Fruit fly (Drosophila melanogaster): ENCODE measurements around the gene Ing3.

Ing3 gene

DNA sequence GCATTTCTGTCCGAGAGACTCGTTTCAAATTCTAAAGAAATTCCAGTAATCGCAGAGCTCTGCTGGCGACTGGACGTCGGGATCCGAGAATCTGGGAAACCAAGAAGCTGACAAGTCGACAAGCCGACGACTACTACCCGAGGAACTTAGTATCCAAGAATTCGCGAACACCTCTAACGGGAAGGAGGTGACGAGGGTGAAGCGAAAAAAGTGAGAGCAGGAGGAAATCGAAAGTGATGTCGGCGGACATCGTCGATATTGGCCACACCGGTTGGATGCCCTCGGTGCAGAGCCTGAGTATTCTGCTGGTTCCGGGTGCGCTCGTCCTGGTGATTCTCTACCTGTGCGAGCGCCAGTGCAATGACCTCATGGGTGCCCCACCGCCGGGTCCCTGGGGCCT, 32.8 kb upstream of the Ing3 start, which contains the start of gene phtm:
Gene phtm (plus strand): TSS at position 41 of the 400 bp plus-strand sequence.
- no peak for TF ChIP-seq CG1620 (GFP tag; optimal IDR thresholded peaks at IDR 0.05)
- no peak for TF ChIP-seq ovo (GFP tag; optimal IDR thresholded peaks at IDR 0.05)
- no peak for TF ChIP-seq CG5204 (GFP tag; optimal IDR thresholded peaks at IDR 0.05)
- TF ChIP-seq CG7045 (GFP tag; optimal IDR thresholded peaks at IDR 0.05) = no peak

DNA sequence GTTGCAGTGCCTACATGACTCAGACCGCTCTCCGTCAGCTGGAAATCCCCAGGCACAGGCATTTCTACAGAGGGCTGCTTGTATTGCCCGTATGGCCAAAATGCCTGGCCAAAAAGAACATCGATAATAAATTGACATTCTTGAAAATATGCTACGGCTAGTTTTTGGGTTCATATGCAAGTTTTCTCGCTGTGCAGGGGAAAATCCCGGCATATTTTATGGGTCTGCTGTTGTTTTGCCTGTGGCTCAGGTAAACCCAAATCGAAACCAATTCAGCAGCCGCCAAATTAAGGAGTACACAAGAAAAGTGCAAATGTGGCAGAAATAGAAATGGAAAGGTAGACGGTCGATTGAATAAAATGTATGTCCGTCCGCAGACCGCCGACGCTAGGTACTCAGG, 32.0 kb upstream of the Ing3 start:
- TF ChIP-seq toe (GFP tag; optimal IDR thresholded peaks at IDR 0.05) (no peak), CG33017 (tag; optimal IDR thresholded peaks at IDR 0.05) (no peak), CG12768 (GFP tag; optimal IDR thresholded peaks at IDR 0.05) (no peak), CG7101 (tag; optimal IDR thresholded peaks at IDR 0.05) (no peak), bab1 (GFP tag; optimal IDR thresholded peaks at IDR 0.05) (no peak), CG1620 (GFP tag; optimal IDR thresholded peaks at IDR 0.05) (no peak), CG11617 (GFP tag; optimal IDR thresholded peaks at IDR 0.05) (no peak), CG7045 (GFP tag; optimal IDR thresholded peaks at IDR 0.05) (no peak), cnc (optimal IDR thresholded peaks at IDR 0.05) (no peak), tj (GFP tag; optimal IDR thresholded peaks at IDR 0.05) (no peak), Mnt (GFP tag; optimal IDR thresholded peaks at IDR 0.05) (no peak)

DNA sequence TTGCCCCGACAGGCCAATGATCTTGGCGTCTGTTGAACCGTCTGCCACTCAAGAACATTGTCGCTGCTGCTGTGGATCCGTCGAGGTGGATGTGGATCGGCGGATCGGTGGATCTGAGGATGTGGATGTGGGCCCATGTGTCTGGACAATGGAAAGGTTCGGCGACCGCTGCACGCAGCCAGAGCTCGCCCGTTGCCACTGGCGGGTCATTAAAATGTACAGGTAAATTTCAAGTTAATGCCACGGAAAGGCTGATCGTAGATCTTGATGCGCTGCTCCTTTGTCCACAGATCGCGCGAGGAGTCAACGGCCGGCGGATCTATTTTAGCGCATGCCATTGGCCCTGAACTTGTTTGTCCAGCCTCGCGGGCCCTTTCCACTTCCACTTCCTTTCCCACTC, 31.6 kb upstream of the Ing3 start:
- TF ChIP-seq CG12768 (GFP tag; optimal IDR thresholded peaks at IDR 0.05) = no peak
- no peak for TF ChIP-seq CG11617 (GFP tag; optimal IDR thresholded peaks at IDR 0.05)
- TF ChIP-seq CG7045 (GFP tag; optimal IDR thresholded peaks at IDR 0.05) = no peak
- TF ChIP-seq bab1 (GFP tag; optimal IDR thresholded peaks at IDR 0.05) = no peak

DNA sequence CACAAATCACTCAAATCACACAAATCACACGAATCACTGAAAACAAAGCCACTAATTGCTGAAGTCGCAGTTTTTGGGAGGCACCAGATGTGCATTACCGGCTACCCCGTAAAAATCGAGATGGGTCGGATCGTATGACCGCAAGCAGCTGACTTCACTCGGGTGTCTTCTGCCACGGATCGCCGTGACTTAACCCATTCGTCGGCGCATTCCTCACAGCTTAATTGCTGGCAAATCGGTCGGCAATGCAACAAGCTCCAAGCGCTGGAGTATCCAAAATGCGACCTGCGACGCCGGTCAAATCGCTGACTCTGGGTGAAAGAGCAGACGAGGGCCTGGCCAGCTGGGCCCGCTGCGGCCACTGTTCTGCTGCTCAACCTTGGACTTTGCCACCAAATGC, 29.9 kb upstream of the Ing3 start:
- TF ChIP-seq CG1620 (GFP tag; optimal IDR thresholded peaks at IDR 0.05) = no peak
- peak; percentile 94 for TF ChIP-seq tj (GFP tag; optimal IDR thresholded peaks at IDR 0.05)
- TF ChIP-seq toe (GFP tag; optimal IDR thresholded peaks at IDR 0.05) = no peak
- no peak for TF ChIP-seq Crg-1 (GFP tag; optimal IDR thresholded peaks at IDR 0.05)

DNA sequence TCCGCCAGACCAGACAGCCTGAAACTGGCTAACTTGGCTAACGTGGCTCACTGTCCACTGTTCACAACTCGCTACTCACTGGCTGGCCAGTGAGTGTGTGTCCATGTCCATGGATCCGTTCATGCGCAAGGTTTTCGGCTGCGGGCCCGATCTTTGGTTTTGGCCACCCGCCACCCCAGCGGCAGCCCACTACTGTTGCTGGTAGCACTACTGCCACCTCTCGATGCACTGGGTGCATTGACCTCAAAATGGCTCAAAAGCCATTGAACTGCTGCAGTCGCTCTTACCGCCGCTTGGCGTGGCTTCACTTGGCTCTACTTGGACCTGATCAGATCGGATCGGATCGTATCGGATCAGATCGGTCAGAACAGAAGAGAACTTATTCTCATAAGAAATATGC, 28.5 kb upstream of the Ing3 start:
- TF ChIP-seq Clk (GFP tag; optimal IDR thresholded peaks at IDR 0.05) = no peak
- no peak for TF ChIP-seq cic (GFP tag; optimal IDR thresholded peaks at IDR 0.05)
- TF ChIP-seq Hr96 (GFP tag; optimal IDR thresholded peaks at IDR 0.05) = no peak
- TF ChIP-seq CG12768 (GFP tag; optimal IDR thresholded peaks at IDR 0.05) = no peak
- TF ChIP-seq kay (GFP tag; ENCODE audit: borderline replicate concordance) = no peak
- no peak for TF ChIP-seq tj (GFP tag; optimal IDR thresholded peaks at IDR 0.05)
- no peak for TF ChIP-seq toe (GFP tag; optimal IDR thresholded peaks at IDR 0.05)
- no peak for TF ChIP-seq CG1620 (GFP tag; optimal IDR thresholded peaks at IDR 0.05)
- no peak for TF ChIP-seq CG7045 (GFP tag; optimal IDR thresholded peaks at IDR 0.05)
- TF ChIP-seq CG33017 (tag; optimal IDR thresholded peaks at IDR 0.05) = no peak
- no peak for TF ChIP-seq ovo (GFP tag; optimal IDR thresholded peaks at IDR 0.05)
- no peak for TF ChIP-seq bab1 (GFP tag; optimal IDR thresholded peaks at IDR 0.05)
- no peak for TF ChIP-seq Crg-1 (GFP tag; optimal IDR thresholded peaks at IDR 0.05)
- TF ChIP-seq pad (GFP tag; optimal IDR thresholded peaks at IDR 0.05) = no peak
- no peak for TF ChIP-seq cnc (optimal IDR thresholded peaks at IDR 0.05)
- no peak for TF ChIP-seq CG5204 (GFP tag; optimal IDR thresholded peaks at IDR 0.05)
- no peak for TF ChIP-seq CG11617 (GFP tag; optimal IDR thresholded peaks at IDR 0.05)

DNA sequence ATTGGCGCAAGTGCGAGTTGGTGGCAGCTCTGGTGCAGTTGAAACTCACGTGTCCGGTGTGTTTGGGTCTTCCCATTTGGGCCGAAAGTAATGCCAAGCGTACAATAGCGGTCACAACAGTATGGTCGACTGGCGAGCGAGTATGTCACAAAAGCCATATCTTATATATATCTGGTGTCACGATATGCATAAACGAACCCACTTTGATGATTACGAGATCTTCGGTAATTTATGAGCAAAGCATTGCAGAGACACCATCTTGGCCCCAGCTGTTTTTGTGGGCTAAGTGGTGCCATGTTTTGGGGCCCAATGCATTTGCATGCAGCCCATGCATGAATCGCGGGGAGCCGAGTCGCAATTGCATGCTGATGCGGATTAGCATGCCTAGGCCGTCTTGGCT, 26.0 kb upstream of the Ing3 start:
- TF ChIP-seq CG12768 (GFP tag; optimal IDR thresholded peaks at IDR 0.05) = no peak
- TF ChIP-seq Hr96 (GFP tag; optimal IDR thresholded peaks at IDR 0.05) = no peak
- TF ChIP-seq cic (GFP tag; optimal IDR thresholded peaks at IDR 0.05) = no peak
- TF ChIP-seq kay (GFP tag; ENCODE audit: borderline replicate concordance) = no peak

DNA sequence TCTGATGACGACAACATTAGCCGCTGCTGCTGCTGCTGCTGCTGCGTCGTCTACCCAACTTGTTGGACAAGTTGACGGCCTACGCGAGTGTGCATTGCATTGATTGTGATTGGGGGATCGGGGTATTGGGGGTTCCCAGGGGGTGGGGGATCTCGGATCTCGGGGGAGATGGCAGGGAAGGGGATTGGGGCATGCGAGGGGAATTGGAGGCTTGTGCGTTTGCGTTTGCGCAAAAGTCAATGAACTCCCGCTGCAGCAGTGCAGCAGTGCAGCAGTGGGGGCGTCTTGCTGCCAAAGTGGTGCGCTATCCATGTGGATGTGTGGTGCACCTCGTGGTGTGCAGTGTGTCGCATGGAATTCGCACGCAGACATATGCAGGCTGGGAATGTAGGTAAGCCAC, 23.9 kb upstream of the Ing3 start:
- TF ChIP-seq bab1 (GFP tag; optimal IDR thresholded peaks at IDR 0.05) (no peak), CG11617 (GFP tag; optimal IDR thresholded peaks at IDR 0.05) (no peak), CG1620 (GFP tag; optimal IDR thresholded peaks at IDR 0.05) (no peak)

DNA sequence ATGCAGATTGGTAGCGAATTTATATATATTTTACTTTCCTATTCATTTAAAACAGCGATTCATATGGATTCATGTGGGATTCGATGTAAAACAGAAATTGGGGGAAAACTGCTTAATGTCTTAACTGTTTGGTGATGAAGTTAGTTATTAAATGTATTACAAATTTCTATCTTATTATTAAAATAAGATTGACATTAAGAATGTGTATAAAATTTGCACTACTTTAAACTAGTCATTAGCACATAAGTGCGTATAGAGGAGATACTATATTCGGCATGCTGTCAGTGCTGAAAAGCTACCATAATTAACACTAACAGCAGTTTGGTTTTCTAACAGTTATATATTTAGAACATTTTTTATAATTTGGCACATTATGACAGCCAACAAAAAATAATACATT, 22.8 kb upstream of the Ing3 start:
- TF ChIP-seq ovo (GFP tag; optimal IDR thresholded peaks at IDR 0.05) = no peak
- no peak for TF ChIP-seq CG12768 (GFP tag; optimal IDR thresholded peaks at IDR 0.05)

DNA sequence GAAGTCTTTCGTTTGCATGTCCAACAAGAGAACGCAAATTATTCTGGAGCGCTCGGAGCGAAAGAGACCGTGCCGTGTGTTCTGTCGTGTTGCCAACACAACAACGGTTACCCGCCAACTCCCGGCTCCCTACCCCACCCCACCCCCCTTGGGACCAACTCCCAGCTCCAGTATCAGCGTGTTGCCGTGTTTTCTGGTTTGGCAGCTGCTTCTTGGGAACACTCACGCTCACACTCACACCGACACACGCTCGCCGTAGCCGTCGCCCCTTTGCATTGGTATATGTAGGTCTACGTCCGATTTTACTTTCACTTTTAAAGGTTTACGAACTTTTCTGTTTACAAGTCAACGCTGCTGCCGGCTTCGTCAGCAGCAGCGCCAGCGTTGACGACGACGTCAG, 22.4 kb upstream of the Ing3 start:
- TF ChIP-seq CG33017 (tag; optimal IDR thresholded peaks at IDR 0.05) = no peak
- no peak for TF ChIP-seq cic (GFP tag; optimal IDR thresholded peaks at IDR 0.05)
- TF ChIP-seq Clk (GFP tag; optimal IDR thresholded peaks at IDR 0.05) = no peak
- no peak for TF ChIP-seq pad (GFP tag; optimal IDR thresholded peaks at IDR 0.05)
- TF ChIP-seq CG1620 (GFP tag; optimal IDR thresholded peaks at IDR 0.05) = no peak
- no peak for TF ChIP-seq CG11617 (GFP tag; optimal IDR thresholded peaks at IDR 0.05)
- no peak for TF ChIP-seq ovo (GFP tag; optimal IDR thresholded peaks at IDR 0.05)
- no peak for TF ChIP-seq Hr96 (GFP tag; optimal IDR thresholded peaks at IDR 0.05)
- TF ChIP-seq cnc (optimal IDR thresholded peaks at IDR 0.05) = no peak
- TF ChIP-seq Crg-1 (GFP tag; optimal IDR thresholded peaks at IDR 0.05) = no peak
- TF ChIP-seq CG7045 (GFP tag; optimal IDR thresholded peaks at IDR 0.05) = no peak
- no peak for TF ChIP-seq CG5204 (GFP tag; optimal IDR thresholded peaks at IDR 0.05)
- TF ChIP-seq Mnt (GFP tag; optimal IDR thresholded peaks at IDR 0.05) = no peak
